In genomic region chr3R:14743418-14743817, dm6 we compare ENCODE assay signal across 4 fruit fly cellular contexts.
A peak's percentile ranks its signal among the peaks of the same experiment; 100 is the strongest.
TF ChIP-seq lines count a peak whose summit lies in the region.

No protein-coding gene starts in this region.

- no peak for TF ChIP-seq CTCF in whole organism, embryonic (GFP tag; optimal IDR thresholded peaks at IDR 0.05; lab: Kevin White, UChicago)

TF ChIP-seq in whole organism, embryonic, 481 proteins besides CTCF, POLR2A, EP300 and RAD21 (continues in another document):
- TF ChIP-seq CG8478 (optimal IDR thresholded peaks at IDR 0.05; lab: Kevin White, UChicago) (no peak), ci (GFP tag; IDR thresholded peaks at IDR 0.05; lab: Robert Waterston, UW) (0 out of 3 replicates have a peak, but pooled peaks have one; percentile 26), grau (tag; optimal IDR thresholded peaks at IDR 0.05; lab: Kevin White, UChicago) (peak; percentile 11), sob (GFP tag; IDR thresholded peaks at IDR 0.05; lab: Robert Waterston, UW) (0 out of 2 replicates have a peak, but pooled peaks have one; percentile 11), C15 (GFP tag; IDR thresholded peaks at IDR 0.05; lab: Robert Waterston, UW) (no peak), CG2129 (GFP tag; IDR thresholded peaks at IDR 0.05; lab: Robert Waterston, UW; ENCODE audit: partially characterized antibody) (no peak), sna (GFP tag; IDR thresholded peaks at IDR 0.05; lab: Robert Waterston, UW; ENCODE audit: partially characterized antibody) (0 out of 2 replicates have a peak, but pooled peaks have one; percentile 16), CG2678 (tag; optimal IDR thresholded peaks at IDR 0.05; lab: Kevin White, UChicago) (no peak), nau (GFP tag; optimal IDR thresholded peaks at IDR 0.05; lab: Kevin White, UChicago) (no peak), CG6791 (GFP tag; IDR thresholded peaks at IDR 0.05; lab: Robert Waterston, UW; ENCODE audit: partially characterized antibody) (0 out of 3 replicates have a peak, but pooled peaks have one; percentile 25), Deaf1 (tag; optimal IDR thresholded peaks at IDR 0.05; lab: Kevin White, UChicago) (peak; percentile 49), amos (GFP tag; IDR thresholded peaks at IDR 0.05; lab: Robert Waterston, UW; ENCODE audit: partially characterized antibody) (no peak), Bgb (GFP tag; IDR thresholded peaks at IDR 0.05; lab: Robert Waterston, UW; ENCODE audit: partially characterized antibody) (0 out of 2 replicates have a peak, but pooled peaks have one; percentile 12), grn (GFP tag; optimal IDR thresholded peaks at IDR 0.05; lab: Kevin White, UChicago) (no peak), odd (GFP tag; optimal IDR thresholded peaks at IDR 0.05; lab: Kevin White, UChicago) (no peak), CG8388 (GFP tag; optimal IDR thresholded peaks at IDR 0.05; lab: Kevin White, UChicago) (no peak), CG4424 (GFP tag; optimal IDR thresholded peaks at IDR 0.05; lab: Kevin White, UChicago) (no peak), ind (GFP tag; optimal IDR thresholded peaks at IDR 0.05; lab: Kevin White, UChicago) (no peak), vvl (GFP tag; IDR thresholded peaks at IDR 0.05; lab: Robert Waterston, UW) (no peak), chinmo (GFP tag; IDR thresholded peaks at IDR 0.05; lab: Robert Waterston, UW; ENCODE audit: partially characterized antibody) (peak; percentile 71; the same call in 1 of the 4 replicates)

TF ChIP-seq in whole organism, prepupa, 60 proteins besides CTCF, POLR2A, EP300 and RAD21:
- TF ChIP-seq CG11902 (GFP tag; optimal IDR thresholded peaks at IDR 0.05; lab: Kevin White, UChicago) (no peak), CG16779 (tag; optimal IDR thresholded peaks at IDR 0.05; lab: Kevin White, UChicago) (no peak), CG6854 (GFP tag; optimal IDR thresholded peaks at IDR 0.05; lab: Kevin White, UChicago) (peak; percentile 62), CG6163 (GFP tag; IDR thresholded peaks at IDR 0.05; lab: Robert Waterston, UW) (no peak), CG34406 (GFP tag; optimal IDR thresholded peaks at IDR 0.05; lab: Kevin White, UChicago) (no peak), Sox102F (GFP tag; optimal IDR thresholded peaks at IDR 0.05; lab: Kevin White, UChicago) (no peak), Sox14 (GFP tag; optimal IDR thresholded peaks at IDR 0.05; lab: Kevin White, UChicago) (no peak), dsx (GFP tag; optimal IDR thresholded peaks at IDR 0.05; lab: Kevin White, UChicago; ENCODE audit: poor library complexity, severe bottlenecking) (no peak)

TF ChIP-seq in whole organism, pupa, 21 proteins besides CTCF, POLR2A, EP300 and RAD21:
- TF ChIP-seq gl (tag; optimal IDR thresholded peaks at IDR 0.05; lab: Kevin White, UChicago), result no peak
- TF ChIP-seq CG8159 (tag; optimal IDR thresholded peaks at IDR 0.05; lab: Kevin White, UChicago), result no peak
- TF ChIP-seq Snoo (tag; optimal IDR thresholded peaks at IDR 0.05; lab: Kevin White, UChicago), result no peak
- no peak for TF ChIP-seq CG17806 (tag; optimal IDR thresholded peaks at IDR 0.05; lab: Kevin White, UChicago)
- TF ChIP-seq CG34367 (tag; optimal IDR thresholded peaks at IDR 0.05; lab: Kevin White, UChicago), result no peak
- peak; percentile 82 for TF ChIP-seq CG13204 (GFP tag; optimal IDR thresholded peaks at IDR 0.05; lab: Kevin White, UChicago)
- TF ChIP-seq fd96Ca (GFP tag; IDR thresholded peaks at IDR 0.05; lab: Robert Waterston, UW), result no peak

TF ChIP-seq in whole organism, wandering third instar larva, 38 proteins besides CTCF, POLR2A, EP300 and RAD21:
- TF ChIP-seq rgr (GFP tag; optimal IDR thresholded peaks at IDR 0.05; lab: Kevin White, UChicago) (no peak), Rel (GFP tag; optimal IDR thresholded peaks at IDR 0.05; lab: Kevin White, UChicago) (no peak), Rel (tag; optimal IDR thresholded peaks at IDR 0.05; lab: Kevin White, UChicago) (peak; percentile 3)

Comparison
In these comparisons a context has a peak if more than half of its experiments do, and no peak if none do; other contexts are left out.
1. Of the 7 proteins assayed by ChIP-seq in both whole organism, embryonic and whole organism, prepupa: peak only in whole organism, embryonic: none; only in whole organism, prepupa: CG6854; in both: none; in neither: 6.